Fruit fly (Drosophila melanogaster) S2 (cell line): ENCODE data around the gene CG32797.

Source experiments
- CG8478 ChIP-seq: fragments of >200 bp; optimal IDR thresholded peaks from 2 replicates; lab custom pipeline; 2018
- CTCF ChIP-seq, 2 experiments: fragments of >200 bp; optimal IDR thresholded peaks; 2 replicates each; lab custom pipeline; 2018

The CG32797 gene

dm6 chrX:2447750-2448299 lies 22.2 kb upstream of the CG32797 start, which contains the start of gene z:
TSS of gene z (plus strand) at chrX:2447769.
- TF ChIP-seq CG8478 (lab: Kevin White, UChicago) (no peak), CTCF (optimal IDR thresholded peaks at IDR 0.05; lab: Kevin White, UChicago) (no peak)

dm6 chrX:2443798-2444197 lies 18.1 kb upstream of the CG32797 start, which contains the start of gene tko:
TSS of gene tko (minus strand) at chrX:2443976.
- TF ChIP-seq CG8478 (lab: Kevin White, UChicago) (no peak), CTCF (optimal IDR thresholded peaks at IDR 0.05; lab: Kevin White, UChicago) (peak in 1 of 2 experiments; percentile 62)

- TF ChIP-seq CTCF (optimal IDR thresholded peaks at IDR 0.05; lab: Kevin White, UChicago) (no peak), CG8478 (lab: Kevin White, UChicago) (no peak)
These were observed 14.6 kb upstream of the CG32797 start for dm6 chrX:2440219-2440618.

dm6 chrX:2434913-2435312 lies 9.3 kb upstream of the CG32797 start:
- no peak for TF ChIP-seq CTCF (optimal IDR thresholded peaks at IDR 0.05; lab: Kevin White, UChicago)

- TF ChIP-seq CTCF (optimal IDR thresholded peaks at IDR 0.05; lab: Kevin White, UChicago) (no peak), CG8478 (lab: Kevin White, UChicago) (no peak)
These were observed 3.2 kb upstream of the CG32797 start, which contains the start of gene gt for dm6 chrX:2428903-2429302. TSS of gene gt (minus strand) at chrX:2428967.

dm6 chrX:2419518-2419917 lies 6.1 kb downstream of the CG32797 start:
- TF ChIP-seq CG8478 (lab: Kevin White, UChicago) (no peak), CTCF (optimal IDR thresholded peaks at IDR 0.05; lab: Kevin White, UChicago) (peak; percentile 46 to 83)

- TF ChIP-seq CTCF (optimal IDR thresholded peaks at IDR 0.05; lab: Kevin White, UChicago) (no peak), CG8478 (lab: Kevin White, UChicago) (no peak)
These were observed 14.8 kb downstream of the CG32797 start, which contains the start of gene CG12496 for dm6 chrX:2410805-2411204. TSS of gene CG12496 (minus strand) at chrX:2410901.

- no peak for TF ChIP-seq CG8478 (lab: Kevin White, UChicago)
- no peak for TF ChIP-seq CTCF (optimal IDR thresholded peaks at IDR 0.05; lab: Kevin White, UChicago)
These were observed 16.9 kb downstream of the CG32797 start for dm6 chrX:2408675-2409163.

- TF ChIP-seq CTCF (optimal IDR thresholded peaks at IDR 0.05; lab: Kevin White, UChicago) (no peak), CG8478 (lab: Kevin White, UChicago) (no peak)
These were observed 26.2 kb downstream of the CG32797 start for dm6 chrX:2399438-2399837.

- TF ChIP-seq CG8478 (lab: Kevin White, UChicago) (no peak), CTCF (optimal IDR thresholded peaks at IDR 0.05; lab: Kevin White, UChicago) (no peak)
These were observed 29.3 kb downstream of the CG32797 start for dm6 chrX:2396204-2396882.

- no peak for TF ChIP-seq CTCF (optimal IDR thresholded peaks at IDR 0.05; lab: Kevin White, UChicago)
- TF ChIP-seq CG8478 (lab: Kevin White, UChicago): no peak
These were observed 31.1 kb downstream of the CG32797 start for dm6 chrX:2394516-2394915.

- TF ChIP-seq CG8478 (lab: Kevin White, UChicago) (no peak), CTCF (optimal IDR thresholded peaks at IDR 0.05; lab: Kevin White, UChicago) (peak; percentile 89 to 93)
These were observed 37.9 kb downstream of the CG32797 start, which contains the start of gene PsGEF for dm6 chrX:2387579-2388362. TSS of gene PsGEF (minus strand) at chrX:2387664.

dm6 chrX:2383121-2383848 lies 42.4 kb downstream of the CG32797 start:
- no peak for TF ChIP-seq CG8478 (lab: Kevin White, UChicago)
- TF ChIP-seq CTCF (optimal IDR thresholded peaks at IDR 0.05; lab: Kevin White, UChicago): no peak
